Worm (Caenorhabditis elegans) whole organism, young adult: ENCODE measurements around the gene ubxn-5.
A peak's percentile ranks its signal among the peaks of the same experiment; 100 is the strongest.

Experiments used
- B0336.3 ChIP-seq: fragments of 200-800 bp; sonication (Bioruptor generic); IDR thresholded peaks from 2 replicates; pipeline ENCODE4 v1.3.6; 2022; ENCODE audit warnings: missing genetic modification characterization, missing compliant biosample characterization
- C17E4.6 ChIP-seq: fragments of 200-800 bp; sonication (Bioruptor generic); IDR thresholded peaks from 2 replicates; pipeline ENCODE4 v1.3.6; 2022; ENCODE audit warnings: missing genetic modification reagents, missing genetic modification characterization, missing compliant biosample characterization
- F10E7.11 ChIP-seq: sonication (generic microtip); optimal IDR thresholded peaks from 2 replicates; lab custom pipeline; 2017; ENCODE audit warnings: mild to moderate bottlenecking, missing genetic modification characterization, moderate library complexity, missing compliant biosample characterization
- F49E8.2 ChIP-seq: sonication (generic microtip); optimal IDR thresholded peaks from 3 replicates; lab custom pipeline; 2017; ENCODE audit warnings: missing genetic modification characterization, mild to moderate bottlenecking, missing compliant biosample characterization, antibody characterized with exemption, moderate library complexity; ENCODE audit not compliant: insufficient read depth
- F52B5.7 ChIP-seq: sonication (generic microtip); optimal IDR thresholded peaks from 2 replicates; lab custom pipeline; 2016; ENCODE audit warnings: mild to moderate bottlenecking, missing genetic modification characterization, missing compliant biosample characterization
- F57A8.1 ChIP-seq: fragments of 200-800 bp; sonication (Bioruptor generic); optimal IDR thresholded peaks from 2 replicates; lab custom pipeline; 2018; ENCODE audit warnings: mild to moderate bottlenecking, missing genetic modification characterization, moderate library complexity, missing compliant biosample characterization
- T26A5.8 ChIP-seq: sonication (generic microtip); optimal IDR thresholded peaks from 2 replicates; lab custom pipeline; 2016; ENCODE audit warnings: missing genetic modification characterization, missing compliant biosample characterization
- atf-7 ChIP-seq: sonication (generic microtip); optimal IDR thresholded peaks from 2 replicates; lab custom pipeline; 2017; ENCODE audit warnings: mild to moderate bottlenecking, missing genetic modification characterization, missing compliant biosample characterization
- attf-3 ChIP-seq: fragments of 200-800 bp; sonication (Bioruptor generic); conservative IDR thresholded peaks from 2 replicates; pipeline ENCODE4 v1.3.6; 2022; ENCODE audit warnings: missing genetic modification reagents, missing genetic modification characterization, missing compliant biosample characterization
- bed-1 ChIP-seq: fragments of 200-800 bp; sonication (Bioruptor generic); IDR thresholded peaks from 2 replicates; pipeline ENCODE4 v1.3.6; 2022; ENCODE audit warnings: missing genetic modification reagents, missing genetic modification characterization, missing compliant biosample characterization
- bed-2 ChIP-seq: fragments of 200-800 bp; sonication (Bioruptor generic); IDR thresholded peaks from 2 replicates; pipeline ENCODE4 v1.3.6; 2022; ENCODE audit warnings: missing genetic modification reagents, missing genetic modification characterization, missing compliant biosample characterization
- cebp-1 ChIP-seq, 2 experiments: fragments of 200-800 bp in 1 of 2; sonication (Bioruptor generic) in 1 of 2; sonication (generic microtip) in 1 of 2; IDR thresholded peaks in 1 of 2; optimal IDR thresholded peaks in 1 of 2; 2 replicates each; pipeline versions ENCODE4 v1.3.6 to Lab custom; 2017 to 2022; ENCODE audit warnings: missing compliant biosample characterization in 2 of 2, missing genetic modification characterization in 2 of 2, mild to moderate bottlenecking in 1 of 2, missing genetic modification reagents in 1 of 2, moderate library complexity in 1 of 2
- ceh-40 ChIP-seq: fragments of 200-800 bp; sonication (Bioruptor generic); IDR thresholded peaks from 2 replicates; pipeline ENCODE4 v1.3.6; 2022; ENCODE audit warnings: missing genetic modification characterization, missing compliant biosample characterization
- ceh-58 ChIP-seq: fragments of 200-800 bp; sonication (Bioruptor generic); IDR thresholded peaks from 2 replicates; pipeline ENCODE4 v1.3.6; 2022; ENCODE audit warnings: missing genetic modification characterization, missing compliant biosample characterization
- ceh-79 ChIP-seq: sonication (generic microtip); optimal IDR thresholded peaks from 2 replicates; lab custom pipeline; 2017; ENCODE audit warnings: mild to moderate bottlenecking, missing genetic modification characterization, missing compliant biosample characterization
- chd-7 ChIP-seq: sonication (generic microtip); optimal IDR thresholded peaks from 2 replicates; lab custom pipeline; 2016; ENCODE audit warnings: mild to moderate bottlenecking, missing genetic modification characterization, moderate library complexity, missing compliant biosample characterization
- die-1 ChIP-seq: sonication (generic microtip); optimal IDR thresholded peaks from 2 replicates; lab custom pipeline; 2016; ENCODE audit warnings: missing genotype, mild to moderate bottlenecking, missing genetic modification characterization, missing compliant biosample characterization
- dox-1 ChIP-seq: fragments of 200-800 bp; sonication (Bioruptor generic); IDR thresholded peaks from 2 replicates; pipeline ENCODE4 v1.3.6; 2022; ENCODE audit warnings: missing genetic modification reagents, missing genetic modification characterization, missing compliant biosample characterization
- dpl-1 ChIP-seq: fragments of 150-350 bp; optimal IDR thresholded peaks from 2 replicates; lab custom pipeline; 2014; ENCODE audit warnings: missing biosample characterization, missing genetic modification reagents, missing genetic modification characterization
- efl-1 ChIP-seq: fragments of 150-350 bp; optimal IDR thresholded peaks from 2 replicates; lab custom pipeline; 2014; ENCODE audit warnings: missing biosample characterization, missing genetic modification reagents, missing genetic modification characterization
- egrh-3 ChIP-seq: fragments of 200-800 bp; sonication (Bioruptor generic); IDR thresholded peaks from 2 replicates; pipeline ENCODE4 v1.3.6; 2022; ENCODE audit warnings: missing genetic modification reagents, missing genetic modification characterization, missing compliant biosample characterization
- fkh-3 ChIP-seq: sonication (generic microtip); optimal IDR thresholded peaks from 2 replicates; lab custom pipeline; 2016; ENCODE audit warnings: mild to moderate bottlenecking, missing genetic modification characterization, missing compliant biosample characterization
- him-1 ChIP-seq: sonication (generic microtip); optimal IDR thresholded peaks from 2 replicates; lab custom pipeline; 2016; ENCODE audit warnings: missing genotype, missing genetic modification reagents, missing genetic modification characterization, missing compliant biosample characterization
- hlh-26 ChIP-seq: fragments of 200-800 bp; sonication (Bioruptor generic); conservative IDR thresholded peaks from 2 replicates; pipeline ENCODE4 v1.3.6; 2022; ENCODE audit warnings: missing genetic modification reagents, missing genetic modification characterization, missing compliant biosample characterization
- hmg-20 ChIP-seq: fragments of 200-800 bp; sonication (Bioruptor generic); IDR thresholded peaks from 2 replicates; pipeline ENCODE4 v1.3.6; 2022; ENCODE audit warnings: missing genetic modification reagents, missing genetic modification characterization, missing compliant biosample characterization
- hsf-1 ChIP-seq: fragments of 200-800 bp; sonication (Bioruptor generic); IDR thresholded peaks from 2 replicates; pipeline ENCODE4 v1.3.6; 2022; ENCODE audit warnings: missing genetic modification reagents, missing genetic modification characterization, missing compliant biosample characterization
- lin-54 ChIP-seq: fragments of 200-800 bp; sonication (Bioruptor generic); optimal IDR thresholded peaks from 2 replicates; lab custom pipeline; 2018; ENCODE audit warnings: mild to moderate bottlenecking, missing genetic modification characterization, missing compliant biosample characterization
- lsy-27 ChIP-seq: sonication (generic microtip); optimal IDR thresholded peaks from 2 replicates; lab custom pipeline; 2017; ENCODE audit warnings: missing genetic modification characterization, mild to moderate bottlenecking, missing compliant biosample characterization, antibody characterized with exemption, missing genotype, borderline replicate concordance; ENCODE audit not compliant: insufficient read depth
- madf-3 ChIP-seq: fragments of 200-800 bp; sonication (Bioruptor generic); IDR thresholded peaks from 2 replicates; pipeline ENCODE4 v1.3.6; 2022; ENCODE audit warnings: missing genetic modification reagents, missing genetic modification characterization, missing compliant biosample characterization
- madf-8 ChIP-seq: fragments of 200-800 bp; sonication (Bioruptor generic); conservative IDR thresholded peaks from 2 replicates; pipeline ENCODE4 v1.3.6; 2022; ENCODE audit warnings: missing genetic modification reagents, missing genetic modification characterization, missing compliant biosample characterization
- nhr-120 ChIP-seq: fragments of 200-800 bp; sonication (Bioruptor generic); IDR thresholded peaks from 2 replicates; pipeline ENCODE4 v1.3.6; 2022; ENCODE audit warnings: missing genetic modification characterization, missing compliant biosample characterization
- nhr-27 ChIP-seq: fragments of 200-800 bp; sonication (Bioruptor generic); optimal IDR thresholded peaks from 2 replicates; lab custom pipeline; 2018; ENCODE audit warnings: mild to moderate bottlenecking, missing genetic modification characterization, moderate library complexity, missing compliant biosample characterization
- nhr-90 ChIP-seq: sonication (generic microtip); optimal IDR thresholded peaks from 2 replicates; lab custom pipeline; 2016; ENCODE audit warnings: missing genotype, mild to moderate bottlenecking, missing genetic modification characterization, missing compliant biosample characterization
- pbrm-1 ChIP-seq: fragments of 200-800 bp; sonication (Bioruptor generic); IDR thresholded peaks from 2 replicates; pipeline ENCODE4 v1.3.6; 2022; ENCODE audit warnings: missing genetic modification reagents, missing genetic modification characterization, missing compliant biosample characterization
- sdz-38 ChIP-seq: sonication (generic microtip); optimal IDR thresholded peaks from 2 replicates; lab custom pipeline; 2016; ENCODE audit warnings: missing genotype, missing genetic modification characterization, missing compliant biosample characterization
- snpc-1.3 ChIP-seq: sonication (generic microtip); optimal IDR thresholded peaks from 2 replicates; lab custom pipeline; 2017; ENCODE audit warnings: missing genetic modification characterization, mild to moderate bottlenecking, missing compliant biosample characterization, antibody characterized with exemption, moderate library complexity, missing genotype, missing genetic modification reagents; ENCODE audit not compliant: insufficient read depth
- snpc-3.4 ChIP-seq: sonication (generic microtip); optimal IDR thresholded peaks from 2 replicates; lab custom pipeline; 2017; ENCODE audit warnings: missing genetic modification characterization, mild to moderate bottlenecking, missing compliant biosample characterization, antibody characterized with exemption, moderate library complexity, missing genotype, missing genetic modification reagents
- sptf-2 ChIP-seq: fragments of 200-800 bp; sonication (Bioruptor generic); optimal IDR thresholded peaks from 2 replicates; lab custom pipeline; 2018; ENCODE audit warnings: mild to moderate bottlenecking, missing genetic modification characterization, missing compliant biosample characterization
- unc-62 ChIP-seq: fragments of 150-350 bp; optimal IDR thresholded peaks from 2 replicates; lab custom pipeline; 2014; ENCODE audit warnings: missing biosample characterization, missing genetic modification reagents, missing genetic modification characterization
- xnd-1 ChIP-seq: sonication (generic microtip); optimal IDR thresholded peaks from 2 replicates; lab custom pipeline; 2016; ENCODE audit warnings: missing genotype, missing genetic modification reagents, missing genetic modification characterization, missing compliant biosample characterization
- zim-3 ChIP-seq: sonication (generic microtip); optimal IDR thresholded peaks from 2 replicates; lab custom pipeline; 2017; ENCODE audit warnings: mild to moderate bottlenecking, missing genetic modification characterization, moderate library complexity, missing compliant biosample characterization
- ztf-22 ChIP-seq: fragments of 200-800 bp; sonication (Bioruptor generic); optimal IDR thresholded peaks from 2 replicates; lab custom pipeline; 2018; ENCODE audit warnings: mild to moderate bottlenecking, missing genetic modification characterization, moderate library complexity, missing compliant biosample characterization
- ztf-28 ChIP-seq: fragments of 200-800 bp; sonication (Bioruptor generic); IDR thresholded peaks from 2 replicates; pipeline ENCODE4 v1.3.6; 2022; ENCODE audit warnings: missing genetic modification reagents, missing genetic modification characterization, missing compliant biosample characterization

Gene ubxn-5

DNA sequence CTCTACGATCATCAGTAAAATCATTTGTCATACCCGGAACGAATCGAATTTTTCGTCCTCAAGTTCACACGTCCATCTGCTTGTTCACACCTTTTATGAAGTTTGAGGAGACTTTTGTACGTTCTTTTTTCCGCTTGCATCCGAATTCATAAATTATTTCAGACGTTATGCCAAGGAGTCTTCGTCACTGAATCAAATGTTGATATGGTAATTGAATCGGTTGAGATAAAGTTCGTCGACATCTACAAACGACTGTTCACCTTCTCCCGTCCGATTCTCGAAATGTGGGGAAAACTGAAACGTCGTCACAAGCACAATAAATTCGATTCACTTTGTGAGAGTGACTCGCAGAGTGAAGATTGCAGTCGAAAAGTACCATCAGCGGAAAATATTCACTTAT, 17.8 kb upstream of the ubxn-5 start:
- TF ChIP-seq chd-7 = no peak
- no peak for TF ChIP-seq hmg-20 (GFP tag; lab: Robert Waterston, UW)
- no peak for TF ChIP-seq nhr-27 (tag; lab: Kevin White, UChicago)
- no peak for TF ChIP-seq T26A5.8
- no peak for TF ChIP-seq dpl-1
- TF ChIP-seq cebp-1 (GFP tag; IDR thresholded peaks at IDR 0.05; lab: Robert Waterston, UW) = no peak
- no peak for TF ChIP-seq cebp-1 (tag; optimal IDR thresholded peaks at IDR 0.05; lab: Kevin White, UChicago)
- TF ChIP-seq F57A8.1 = no peak
- no peak for TF ChIP-seq ceh-79 (tag; lab: Kevin White, UChicago)
- TF ChIP-seq pbrm-1 (GFP tag; lab: Robert Waterston, UW) = no peak
- no peak for TF ChIP-seq him-1 (tag; lab: Kevin White, UChicago)

DNA sequence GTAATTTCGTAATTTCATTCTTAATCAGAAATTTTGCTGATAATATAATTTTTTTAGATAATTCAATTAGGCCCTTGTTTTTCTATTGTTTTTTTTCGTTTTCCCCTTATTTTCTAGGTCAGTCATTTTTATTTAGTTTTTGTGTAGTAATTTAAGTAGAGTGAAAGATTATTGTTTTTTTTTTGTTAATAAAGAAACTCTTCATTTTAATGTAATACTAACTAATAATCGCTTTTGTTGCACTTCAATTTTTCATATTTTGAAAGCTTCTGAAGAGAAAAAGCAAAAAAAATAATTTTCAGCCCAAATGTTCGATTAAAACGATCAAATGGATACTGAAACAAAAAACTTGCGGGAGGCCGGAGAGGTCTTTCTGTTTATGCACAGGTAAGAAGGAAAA, 16.7 kb upstream of the ubxn-5 start, which contains the start of gene F54B3.1:
Gene F54B3.1, plus strand, starts transcription at position 301 of the 400 bp plus-strand sequence.
- TF ChIP-seq snpc-3.4 = peak; percentile 6
- TF ChIP-seq hsf-1 = no peak
- TF ChIP-seq cebp-1 (GFP tag; IDR thresholded peaks at IDR 0.05; lab: Robert Waterston, UW) = no peak
- no peak for TF ChIP-seq cebp-1 (tag; optimal IDR thresholded peaks at IDR 0.05; lab: Kevin White, UChicago)
- no peak for TF ChIP-seq sptf-2 (GFP tag; lab: Kevin White, UChicago)

DNA sequence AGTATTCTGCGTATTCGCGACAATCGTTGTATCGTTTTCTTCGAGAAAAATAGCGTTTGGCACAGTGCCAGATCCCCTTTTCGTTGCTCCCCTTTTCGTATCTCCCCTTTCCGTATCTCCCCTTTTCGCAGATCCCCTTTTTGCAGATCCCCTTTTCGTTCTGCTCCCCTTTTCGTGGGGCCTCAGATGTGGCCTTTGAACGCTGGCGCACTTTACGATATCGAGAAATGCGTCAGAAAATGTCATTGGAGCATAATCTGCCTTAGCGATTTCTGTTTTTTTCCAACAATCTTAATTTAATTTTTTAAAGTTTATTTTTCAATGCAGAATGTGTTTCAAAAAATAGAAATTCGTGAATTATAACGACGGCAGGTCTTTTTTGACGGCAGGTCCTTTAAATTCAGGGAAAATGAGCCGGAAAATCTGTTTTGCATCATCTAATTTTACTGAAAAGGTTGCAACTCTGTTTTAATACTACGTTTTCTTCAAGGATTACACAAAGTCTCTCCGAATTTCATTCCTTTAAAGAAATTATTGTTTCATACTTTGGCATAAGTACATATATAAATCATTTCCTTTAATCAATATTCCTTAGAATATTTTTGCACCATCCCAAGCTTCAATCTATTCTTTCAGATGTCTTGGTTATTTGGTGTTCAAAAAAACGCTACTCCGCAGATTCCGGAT, 14.2 kb upstream of the ubxn-5 start, which contains the start of gene atad-3:
Gene atad-3, plus strand, starts transcription at position 637 of the 687 bp plus-strand sequence.
- peak; percentile 86 for TF ChIP-seq attf-3 (GFP tag; lab: Robert Waterston, UW)
- TF ChIP-seq ceh-58 (GFP tag; lab: Robert Waterston, UW) = no peak
- peak; percentile 77 for TF ChIP-seq madf-8 (GFP tag; lab: Robert Waterston, UW)
- peak; percentile 49 for TF ChIP-seq ztf-22
- peak; percentile 12 for TF ChIP-seq snpc-1.3
- TF ChIP-seq efl-1 (GFP tag; lab: Kevin White, UChicago) = peak; percentile 68
- no peak for TF ChIP-seq bed-1 (GFP tag; lab: Robert Waterston, UW)
- peak; percentile 90 for TF ChIP-seq egrh-3
- TF ChIP-seq unc-62 (GFP tag; lab: Kevin White, UChicago) = no peak
- peak; percentile 90 for TF ChIP-seq C17E4.6
- peak; percentile 94 for TF ChIP-seq madf-3 (GFP tag; lab: Robert Waterston, UW)
- no peak for TF ChIP-seq fkh-3 (tag; lab: Kevin White, UChicago)
- TF ChIP-seq bed-2 (GFP tag; lab: Robert Waterston, UW) = peak; percentile 97
- peak; percentile 90 for TF ChIP-seq lin-54
- peak; percentile 49 for TF ChIP-seq F49E8.2 (tag; lab: Kevin White, UChicago)
- no peak for TF ChIP-seq die-1 (tag; lab: Kevin White, UChicago)
- peak; percentile 98 for TF ChIP-seq ztf-28 (GFP tag; lab: Robert Waterston, UW)
- no peak for TF ChIP-seq F57A8.1
- TF ChIP-seq hsf-1 = peak; percentile 80; the same call in 1 of the 2 replicates
- TF ChIP-seq chd-7 = peak; percentile 83
- TF ChIP-seq dox-1 (GFP tag; lab: Robert Waterston, UW) = peak; percentile 98
- TF ChIP-seq F52B5.7 = no peak
- TF ChIP-seq zim-3 (tag; lab: Kevin White, UChicago) = peak; percentile 66
- peak; percentile 89 for TF ChIP-seq cebp-1 (GFP tag; IDR thresholded peaks at IDR 0.05; lab: Robert Waterston, UW)
- TF ChIP-seq cebp-1 (tag; optimal IDR thresholded peaks at IDR 0.05; lab: Kevin White, UChicago) = peak; percentile 86
- no peak for TF ChIP-seq nhr-120 (GFP tag; lab: Robert Waterston, UW)
- TF ChIP-seq ceh-40 = peak; percentile 78; the same call in 1 of the 2 replicates
- no peak for TF ChIP-seq lsy-27
- TF ChIP-seq nhr-90 (tag; lab: Kevin White, UChicago) = peak; percentile 37
- no peak for TF ChIP-seq sdz-38 (tag; lab: Kevin White, UChicago)
- TF ChIP-seq atf-7 (tag; lab: Kevin White, UChicago) = peak; percentile 64
- TF ChIP-seq hlh-26 (GFP tag; lab: Robert Waterston, UW) = no peak
- peak; percentile 70; the same call in 1 of the 2 replicates for TF ChIP-seq B0336.3 (GFP tag; lab: Robert Waterston, UW)
- no peak for TF ChIP-seq F10E7.11
- TF ChIP-seq xnd-1 (tag; lab: Kevin White, UChicago) = no peak
